Fruit fly (Drosophila melanogaster) whole organism, embryonic: ENCODE data around the gene ImpE1.

ENCODE experiments used
- CG1024 ChIP-seq: fragments of 200-800 bp; sonication (Bioruptor generic); IDR thresholded peaks from 2 replicates; pipeline ENCODE4 v1.3.6; 2022; ENCODE audit warnings: missing biosample characterization, missing genetic modification characterization
- CG10366 ChIP-seq: fragments of 200-800 bp; sonication (Bioruptor generic); IDR thresholded peaks from 2 replicates; pipeline ENCODE4 v1.3.6; 2022; ENCODE audit warnings: missing biosample characterization, missing genetic modification characterization
- CG10565 ChIP-seq: fragments of 200-800 bp; sonication (Bioruptor generic); optimal IDR thresholded peaks from 3 replicates; lab custom pipeline; 2016; ENCODE audit warnings: missing biosample characterization, mild to moderate bottlenecking, missing genetic modification characterization
- CG11093 ChIP-seq: fragments of 200-800 bp; sonication (Bioruptor generic); IDR thresholded peaks from 3 replicates; pipeline ENCODE4 v1.3.6; 2022; ENCODE audit warnings: missing biosample characterization, missing genetic modification characterization
- CG12219 ChIP-seq: fragments of 200-800 bp; sonication (Bioruptor generic); optimal IDR thresholded peaks from 3 replicates; lab custom pipeline; 2018; ENCODE audit warnings: missing biosample characterization, mild to moderate bottlenecking, missing genetic modification characterization
- CG14441 ChIP-seq: fragments of 200-800 bp; sonication (Bioruptor generic); IDR thresholded peaks from 2 replicates; pipeline ENCODE4 v1.3.6; 2022; ENCODE audit warnings: missing biosample characterization, missing genetic modification characterization
- CG15073 ChIP-seq: fragments of 200-800 bp; sonication (Bioruptor generic); optimal IDR thresholded peaks from 2 replicates; lab custom pipeline; 2016; ENCODE audit warnings: missing biosample characterization, missing genetic modification characterization
- CG1529 ChIP-seq: fragments of 200-800 bp; sonication (Bioruptor generic); optimal IDR thresholded peaks from 3 replicates; lab custom pipeline; 2018; ENCODE audit warnings: missing biosample characterization, missing genetic modification characterization
- CG17359 ChIP-seq: fragments of 200-800 bp; sonication (Bioruptor generic); optimal IDR thresholded peaks from 3 replicates; lab custom pipeline; 2018; ENCODE audit warnings: missing biosample characterization, mild to moderate bottlenecking, missing genetic modification characterization, moderate library complexity
- CG3281 ChIP-seq: fragments of 200-800 bp; sonication (Bioruptor generic); optimal IDR thresholded peaks from 3 replicates; lab custom pipeline; 2017; ENCODE audit warnings: missing biosample characterization, mild to moderate bottlenecking, missing genetic modification characterization
- CG3847 ChIP-seq: fragments of 200-800 bp; sonication (Bioruptor generic); IDR thresholded peaks from 2 replicates; pipeline ENCODE4 v1.3.6; 2022; ENCODE audit warnings: missing biosample characterization, missing genetic modification characterization
- CG4730 ChIP-seq: fragments of 200-800 bp; sonication (Bioruptor generic); IDR thresholded peaks from 2 replicates; pipeline ENCODE4 v1.3.6; 2022; ENCODE audit warnings: missing biosample characterization, missing genetic modification characterization
- CG4854 ChIP-seq: fragments of 200-800 bp; sonication (Bioruptor generic); optimal IDR thresholded peaks from 2 replicates; lab custom pipeline; 2016; ENCODE audit warnings: missing biosample characterization, missing genetic modification characterization, inconsistent platforms
- CG6175 ChIP-seq: fragments of 200-800 bp; sonication (Bioruptor generic); IDR thresholded peaks from 3 replicates; pipeline ENCODE4 v1.3.6; 2022; ENCODE audit warnings: missing biosample characterization, missing genetic modification characterization
- CG6683 ChIP-seq: fragments of 200-800 bp; sonication (Bioruptor generic); optimal IDR thresholded peaks from 2 replicates; lab custom pipeline; 2017; ENCODE audit warnings: missing biosample characterization, mild to moderate bottlenecking, missing genetic modification characterization, missing genetic modification reagents
- CG6813 ChIP-seq: fragments of 200-800 bp; sonication (Bioruptor generic); optimal IDR thresholded peaks from 2 replicates; lab custom pipeline; 2017; ENCODE audit warnings: missing biosample characterization, missing genetic modification characterization, mild to moderate bottlenecking, moderate library complexity, missing genetic modification reagents
- CG8359 ChIP-seq: fragments of 200-800 bp; sonication (Bioruptor generic); optimal IDR thresholded peaks from 2 replicates; lab custom pipeline; 2017; ENCODE audit warnings: missing biosample characterization, mild to moderate bottlenecking, missing genetic modification characterization, borderline replicate concordance
- CkIIα-i1 ChIP-seq: fragments of 200-800 bp; sonication (Bioruptor generic); IDR thresholded peaks from 2 replicates; pipeline ENCODE4 v1.3.6; 2022; ENCODE audit warnings: missing biosample characterization, missing genetic modification characterization
- Dfd ChIP-seq, 2 experiments: fragments of >200 bp; optimal IDR thresholded peaks; 2 replicates each; lab custom pipeline; 2017; ENCODE audit warnings: missing biosample characterization in 2 of 2, missing genetic modification characterization in 2 of 2
- Drgx ChIP-seq: fragments of 200-800 bp; sonication (Bioruptor generic); IDR thresholded peaks from 2 replicates; pipeline ENCODE4 v1.3.6; 2022; ENCODE audit warnings: missing biosample characterization, missing genetic modification characterization
- ERR ChIP-seq: fragments of 200-800 bp; sonication (Bioruptor generic); optimal IDR thresholded peaks from 2 replicates; lab custom pipeline; 2016; ENCODE audit warnings: missing biosample characterization, missing genetic modification characterization
- Jarid2 ChIP-seq: fragments of 200-800 bp; sonication (Bioruptor generic); optimal IDR thresholded peaks from 3 replicates; lab custom pipeline; 2017; ENCODE audit warnings: mild to moderate bottlenecking, missing biosample characterization, missing genetic modification reagents, missing genetic modification characterization
- Kr ChIP-seq: fragments of 200-800 bp; sonication (Bioruptor generic); optimal IDR thresholded peaks from 2 replicates; lab custom pipeline; 2017; ENCODE audit warnings: missing biosample characterization, mild to moderate bottlenecking, missing genetic modification characterization
- Mad ChIP-seq: fragments of 200-800 bp; sonication (Bioruptor generic); optimal IDR thresholded peaks from 2 replicates; lab custom pipeline; 2016; ENCODE audit warnings: missing biosample characterization, missing genetic modification characterization
- NC2α ChIP-seq: fragments of 200-800 bp; sonication (Bioruptor generic); optimal IDR thresholded peaks from 2 replicates; lab custom pipeline; 2016; ENCODE audit warnings: missing biosample characterization, missing genetic modification characterization
- NC2β ChIP-seq: fragments of 200-800 bp; sonication (Bioruptor generic); optimal IDR thresholded peaks from 2 replicates; lab custom pipeline; 2016; ENCODE audit warnings: missing biosample characterization, missing genetic modification characterization
- NfI ChIP-seq: fragments of 200-800 bp; sonication (Bioruptor generic); optimal IDR thresholded peaks from 3 replicates; lab custom pipeline; 2018; ENCODE audit warnings: missing biosample characterization, mild to moderate bottlenecking, missing genetic modification characterization, moderate library complexity
- PHDP ChIP-seq: fragments of 200-800 bp; sonication (Bioruptor generic); optimal IDR thresholded peaks from 3 replicates; lab custom pipeline; 2018; ENCODE audit warnings: missing biosample characterization, mild to moderate bottlenecking, missing genetic modification characterization, moderate library complexity
- Sin3A ChIP-seq: fragments of >200 bp; optimal IDR thresholded peaks from 2 replicates; lab custom pipeline; 2018
- Ssrp ChIP-seq: fragments of 200-800 bp; sonication (Bioruptor generic); optimal IDR thresholded peaks from 2 replicates; lab custom pipeline; 2018; ENCODE audit warnings: missing biosample characterization, mild to moderate bottlenecking, missing genetic modification characterization, moderate library complexity
- TFAM ChIP-seq: fragments of 200-800 bp; sonication (Bioruptor generic); optimal IDR thresholded peaks from 2 replicates; lab custom pipeline; 2017; ENCODE audit warnings: missing biosample characterization, missing genetic modification characterization, inconsistent platforms
- Taf1 ChIP-seq: fragments of 200-800 bp; sonication (Bioruptor generic); IDR thresholded peaks from 2 replicates; pipeline ENCODE4 v1.3.6; 2022; ENCODE audit warnings: missing biosample characterization, missing genetic modification characterization
- Tbp ChIP-seq: fragments of >200 bp; optimal IDR thresholded peaks from 2 replicates; lab custom pipeline; 2018; ENCODE audit warnings: missing biosample characterization, missing genetic modification characterization
- Trl ChIP-seq, 3 experiments: fragments of >200 bp in 2 of 3; fragments of 200-800 bp in 1 of 3; sonication (Bioruptor generic) in 1 of 3; optimal IDR thresholded peaks; 2 replicates in 1 of 3; 3 replicates in 2 of 3; lab custom pipeline; 2016 to 2017; ENCODE audit warnings: missing biosample characterization in 1 of 3, missing genetic modification characterization in 1 of 3
- bab2 ChIP-seq: fragments of 200-800 bp; sonication (Bioruptor generic); optimal IDR thresholded peaks from 2 replicates; lab custom pipeline; 2016; ENCODE audit warnings: missing biosample characterization, missing genetic modification characterization
- chm ChIP-seq: fragments of 200-800 bp; sonication (Bioruptor generic); IDR thresholded peaks from 2 replicates; pipeline ENCODE4 v1.3.6; 2022; ENCODE audit warnings: missing biosample characterization, missing genetic modification characterization
- corto ChIP-seq: fragments of 200-800 bp; sonication (Bioruptor generic); optimal IDR thresholded peaks from 2 replicates; lab custom pipeline; 2016; ENCODE audit warnings: missing biosample characterization, mild to moderate bottlenecking, missing genetic modification characterization, moderate library complexity
- dmrt11E ChIP-seq: fragments of 200-800 bp; sonication (Bioruptor generic); optimal IDR thresholded peaks from 3 replicates; lab custom pipeline; 2018; ENCODE audit warnings: missing biosample characterization, mild to moderate bottlenecking, missing genetic modification characterization, moderate library complexity
- dmrt99B ChIP-seq: fragments of 200-800 bp; sonication (Bioruptor generic); optimal IDR thresholded peaks from 2 replicates; lab custom pipeline; 2018; ENCODE audit warnings: missing biosample characterization, mild to moderate bottlenecking, missing genetic modification characterization, moderate library complexity
- en ChIP-seq: fragments of 200-800 bp; sonication (Bioruptor generic); optimal IDR thresholded peaks from 2 replicates; lab custom pipeline; 2016; ENCODE audit warnings: missing biosample characterization, missing genetic modification characterization
- fru ChIP-seq: fragments of >200 bp; optimal IDR thresholded peaks from 2 replicates; lab custom pipeline; 2017
- gt ChIP-seq: fragments of 200-800 bp; sonication (Bioruptor generic); IDR thresholded peaks from 2 replicates; pipeline ENCODE4 v1.3.6; 2022; ENCODE audit warnings: missing biosample characterization, missing genetic modification characterization
- hbn ChIP-seq: fragments of 200-800 bp; sonication (Bioruptor generic); IDR thresholded peaks from 2 replicates; pipeline ENCODE4 v1.3.6; 2022; ENCODE audit warnings: missing biosample characterization, missing genetic modification characterization; ENCODE audit not compliant: partially characterized antibody
- lmd ChIP-seq: fragments of 200-800 bp; sonication (Bioruptor generic); IDR thresholded peaks from 2 replicates; pipeline ENCODE4 v1.3.6; 2022; ENCODE audit warnings: missing biosample characterization, missing genetic modification characterization
- org-1 ChIP-seq: fragments of 200-800 bp; sonication (Bioruptor generic); optimal IDR thresholded peaks from 2 replicates; lab custom pipeline; 2017; ENCODE audit warnings: missing biosample characterization, missing genetic modification characterization
- phol ChIP-seq: fragments of 200-800 bp; sonication (Bioruptor generic); optimal IDR thresholded peaks from 3 replicates; lab custom pipeline; 2018; ENCODE audit warnings: missing biosample characterization, mild to moderate bottlenecking, missing genetic modification characterization, moderate library complexity
- ro ChIP-seq: fragments of 200-800 bp; sonication (Bioruptor generic); IDR thresholded peaks from 2 replicates; pipeline ENCODE4 v1.3.6; 2022; ENCODE audit warnings: missing biosample characterization, missing genetic modification characterization
- stwl ChIP-seq: fragments of 200-800 bp; sonication (Bioruptor generic); optimal IDR thresholded peaks from 3 replicates; lab custom pipeline; 2018; ENCODE audit warnings: missing biosample characterization, mild to moderate bottlenecking, missing genetic modification characterization, moderate library complexity
- tin ChIP-seq: fragments of 200-800 bp; sonication (Bioruptor generic); optimal IDR thresholded peaks from 3 replicates; lab custom pipeline; 2016; ENCODE audit warnings: missing biosample characterization, missing genetic modification characterization
- tna ChIP-seq: fragments of 200-800 bp; sonication (Bioruptor generic); IDR thresholded peaks from 2 replicates; pipeline ENCODE4 v1.3.6; 2022; ENCODE audit warnings: missing biosample characterization, missing genetic modification characterization; ENCODE audit not compliant: partially characterized antibody
- usp ChIP-seq: fragments of >200 bp; optimal IDR thresholded peaks from 2 replicates; lab custom pipeline; 2017; ENCODE audit warnings: missing biosample characterization, missing genetic modification characterization
- z ChIP-seq: fragments of 200-800 bp; sonication (Bioruptor generic); IDR thresholded peaks from 3 replicates; pipeline ENCODE4 v1.3.6; 2022; ENCODE audit warnings: missing biosample characterization, missing genetic modification characterization

Gene ImpE1

dm6 chr3L:8395630-8396168 lies 23.5 kb downstream of the ImpE1 start, which contains the start of gene CG7120 (continued):
- TF ChIP-seq CG10366 (GFP tag; lab: Robert Waterston, UW) (peak; percentile 16; the same call in 1 of the 2 replicates), CG15073 (GFP tag; lab: Kevin White, UChicago) (no peak), tin (GFP tag; lab: Kevin White, UChicago) (peak; percentile 28), lmd (GFP tag; lab: Robert Waterston, UW) (no peak), NC2β (GFP tag; lab: Kevin White, UChicago) (peak; percentile 28), CG6175 (no peak), Sin3A (lab: Kevin White, UChicago) (no peak), TFAM (GFP tag; lab: Kevin White, UChicago) (no peak), NfI (peak; percentile 45), en (GFP tag; lab: Kevin White, UChicago) (no peak), NC2α (GFP tag; lab: Kevin White, UChicago) (peak; percentile 24), CG6683 (GFP tag; lab: Kevin White, UChicago) (no peak), CG3847 (GFP tag; lab: Robert Waterston, UW) (no peak), dmrt99B (tag; lab: Kevin White, UChicago) (peak; percentile 57), CG10565 (no peak), Ssrp (tag; lab: Kevin White, UChicago) (peak; percentile 50), CG17359 (tag; lab: Kevin White, UChicago) (no peak), CkIIα-i1 (no peak), chm (GFP tag; lab: Robert Waterston, UW) (peak; percentile 47; the same call in 1 of the 2 replicates), Kr (no peak), CG14441 (GFP tag; lab: Robert Waterston, UW) (no peak), CG1529 (GFP tag; lab: Kevin White, UChicago) (no peak), Tbp (no peak), gt (GFP tag; lab: Robert Waterston, UW) (no peak), Dfd (GFP tag; optimal IDR thresholded peaks at IDR 0.05; lab: Kevin White, UChicago) (no peak), fru (lab: Kevin White, UChicago) (no peak), corto (GFP tag; lab: Kevin White, UChicago) (no peak), CG1024 (GFP tag; lab: Robert Waterston, UW) (no peak), usp (GFP tag; lab: Kevin White, UChicago) (no peak), CG6813 (GFP tag; lab: Kevin White, UChicago) (no peak), PHDP (tag; lab: Kevin White, UChicago) (peak; percentile 55), hbn (GFP tag; lab: Robert Waterston, UW) (no peak), CG8359 (no peak), CG12219 (GFP tag; lab: Kevin White, UChicago) (peak; percentile 31), CG11093 (GFP tag; lab: Robert Waterston, UW) (no peak), bab2 (GFP tag; lab: Kevin White, UChicago) (peak; percentile 1), stwl (tag; lab: Kevin White, UChicago) (no peak), z (GFP tag; lab: Robert Waterston, UW) (no peak), Jarid2 (GFP tag; lab: Kevin White, UChicago) (peak; percentile 49), org-1 (peak; percentile 21), Trl (optimal IDR thresholded peaks at IDR 0.05; lab: Kevin White, UChicago) (no peak), Trl (GFP tag; optimal IDR thresholded peaks at IDR 0.05; lab: Kevin White, UChicago) (no peak), CG4854 (no peak), Mad (GFP tag; lab: Kevin White, UChicago) (no peak), Drgx (no peak), dmrt11E (tag; lab: Kevin White, UChicago) (peak; percentile 66), CG3281 (GFP tag; lab: Kevin White, UChicago) (no peak), CG4730 (no peak), tna (GFP tag; lab: Robert Waterston, UW) (no peak; the same call in 1 of the 2 replicates), ro (no peak), Taf1 (GFP tag; lab: Robert Waterston, UW) (no peak), ERR (GFP tag; lab: Kevin White, UChicago) (no peak), phol (tag; lab: Kevin White, UChicago) (peak; percentile 71)
